Worm (Caenorhabditis elegans): ENCODE data around the gene bus-12.
A peak's percentile ranks its signal among the peaks of the same experiment; 100 is the strongest.

The bus-12 gene

ce11 chrIV:13238943-13239861 lies 16.8 kb upstream of the bus-12 start, which contains the start of gene tag-115:
Gene tag-115, minus strand, starts transcription at chrIV:13239414.
- TF ChIP-seq nhr-77 (tag; optimal IDR thresholded peaks at IDR 0.05) (no peak), ets-5 (GFP tag; IDR thresholded peaks at IDR 0.05) (no peak), lir-3 (tag; optimal IDR thresholded peaks at IDR 0.05; ENCODE audit: poor library complexity) (no peak), pag-3 (tag; optimal IDR thresholded peaks at IDR 0.05; ENCODE audit: borderline replicate concordance, insufficient read depth) (no peak), sox-4 (tag; optimal IDR thresholded peaks at IDR 0.05) (no peak), efl-3 (GFP tag; optimal IDR thresholded peaks at IDR 0.05) (no peak), F16B12.6 (tag; optimal IDR thresholded peaks at IDR 0.05) (no peak), nhr-76 (tag; optimal IDR thresholded peaks at IDR 0.05) (no peak), isw-1 (GFP tag; IDR thresholded peaks at IDR 0.05) (no peak), ztf-4 (tag; optimal IDR thresholded peaks at IDR 0.05) (no peak), egl-27 (tag; optimal IDR thresholded peaks at IDR 0.05) (no peak), lsy-2 (tag; optimal IDR thresholded peaks at IDR 0.05) (peak; percentile 12 to 64), mep-1 (tag; optimal IDR thresholded peaks at IDR 0.05) (no peak), lin-35 (GFP tag; optimal IDR thresholded peaks at IDR 0.05) (peak in 1 of 2 experiments; percentile 50), nhr-237 (tag; optimal IDR thresholded peaks at IDR 0.05) (no peak), jun-1 (tag; optimal IDR thresholded peaks at IDR 0.05) (no peak), ceh-88 (GFP tag; IDR thresholded peaks at IDR 0.05) (no peak), elt-2 (tag; optimal IDR thresholded peaks at IDR 0.05) (no peak), Y116A8C.19 (tag; optimal IDR thresholded peaks at IDR 0.05; ENCODE audit: borderline replicate concordance) (no peak), snu-23 (GFP tag; optimal IDR thresholded peaks at IDR 0.05) (no peak), ceh-82 (tag; optimal IDR thresholded peaks at IDR 0.05) (no peak), lin-13 (GFP tag; optimal IDR thresholded peaks at IDR 0.05) (no peak), nhr-28 (tag; optimal IDR thresholded peaks at IDR 0.05) (no peak), mdl-1 (tag; optimal IDR thresholded peaks at IDR 0.05) (no peak), fos-1 (tag; optimal IDR thresholded peaks at IDR 0.05) (no peak), lin-15B (tag; optimal IDR thresholded peaks at IDR 0.05) (no peak), nhr-71 (tag; optimal IDR thresholded peaks at IDR 0.05) (peak; percentile 43), nhr-20 (tag; optimal IDR thresholded peaks at IDR 0.05) (no peak), nhr-12 (tag; optimal IDR thresholded peaks at IDR 0.05) (no peak), nhr-90 (tag; optimal IDR thresholded peaks at IDR 0.05; ENCODE audit: poor library complexity) (peak; percentile 10), ceh-90 (tag; optimal IDR thresholded peaks at IDR 0.05) (no peak), C04F5.9 (tag; optimal IDR thresholded peaks at IDR 0.05) (no peak), unc-30 (tag; optimal IDR thresholded peaks at IDR 0.05) (no peak), zip-4 (GFP tag; optimal IDR thresholded peaks at IDR 0.05) (no peak), ceh-63 (GFP tag; optimal IDR thresholded peaks at IDR 0.05) (no peak), nhr-85 (tag) (peak; percentile 37), pqm-1 (tag; optimal IDR thresholded peaks at IDR 0.05) (no peak), unc-86 (tag; optimal IDR thresholded peaks at IDR 0.05) (no peak), C34B4.2 (tag; optimal IDR thresholded peaks at IDR 0.05) (no peak), nhr-11 (tag; optimal IDR thresholded peaks at IDR 0.05) (no peak), grh-1 (GFP tag; IDR thresholded peaks at IDR 0.05) (no peak), swsn-7 (tag; optimal IDR thresholded peaks at IDR 0.05) (peak; percentile 18), nhr-47 (tag; optimal IDR thresholded peaks at IDR 0.05) (peak; percentile 37), alr-1 (tag; optimal IDR thresholded peaks at IDR 0.05; ENCODE audit: borderline replicate concordance) (no peak), unc-62 (GFP tag; optimal IDR thresholded peaks at IDR 0.05) (no peak), tlp-1 (tag; optimal IDR thresholded peaks at IDR 0.05) (no peak), pax-3 (tag; optimal IDR thresholded peaks at IDR 0.05) (no peak), ama-1 (optimal IDR thresholded peaks at IDR 0.05) (peak; percentile 57), hlh-17 (GFP tag; optimal IDR thresholded peaks at IDR 0.05; ENCODE audit: borderline replicate concordance) (no peak), efl-1 (optimal IDR thresholded peaks at IDR 0.05) (peak; percentile 8 to 17), efl-1 (GFP tag; optimal IDR thresholded peaks at IDR 0.05 in 1 of 2) (no peak), mab-9 (GFP tag; IDR thresholded peaks at IDR 0.05) (no peak)
